Fruit fly (Drosophila melanogaster): ENCODE data around the gene CG1492.

CG1492 gene

dm6 chrX:12032136-12032682 is 20.2 kb upstream of the CG1492 start, which contains the start of gene Cyp318a1:
Gene Cyp318a1 (plus strand): TSS chrX:12032632.
- TF ChIP-seq CG7045 (GFP tag; optimal IDR thresholded peaks at IDR 0.05) (no peak), CG7101 (tag; optimal IDR thresholded peaks at IDR 0.05) (no peak), pad (GFP tag; optimal IDR thresholded peaks at IDR 0.05) (no peak), CG14711 (tag; optimal IDR thresholded peaks at IDR 0.05) (no peak), CG11617 (GFP tag; optimal IDR thresholded peaks at IDR 0.05) (no peak), CG5204 (GFP tag; optimal IDR thresholded peaks at IDR 0.05) (no peak), ovo (GFP tag; optimal IDR thresholded peaks at IDR 0.05) (no peak), toe (GFP tag; optimal IDR thresholded peaks at IDR 0.05) (no peak), kay (GFP tag; ENCODE audit: borderline replicate concordance) (no peak), Mnt (GFP tag; optimal IDR thresholded peaks at IDR 0.05) (no peak), CG33017 (tag; optimal IDR thresholded peaks at IDR 0.05) (no peak), bab1 (GFP tag; optimal IDR thresholded peaks at IDR 0.05) (no peak), tj (GFP tag; optimal IDR thresholded peaks at IDR 0.05) (no peak), Crg-1 (GFP tag; optimal IDR thresholded peaks at IDR 0.05) (no peak), CG12768 (GFP tag; optimal IDR thresholded peaks at IDR 0.05) (no peak), CG1620 (GFP tag; optimal IDR thresholded peaks at IDR 0.05) (no peak), cic (GFP tag; optimal IDR thresholded peaks at IDR 0.05) (no peak)

- TF ChIP-seq Mnt (GFP tag; optimal IDR thresholded peaks at IDR 0.05) = no peak
- TF ChIP-seq CG14711 (tag; optimal IDR thresholded peaks at IDR 0.05) = peak; percentile 48
- TF ChIP-seq CG7101 (tag; optimal IDR thresholded peaks at IDR 0.05) = peak; percentile 56
- no peak for TF ChIP-seq ovo (GFP tag; optimal IDR thresholded peaks at IDR 0.05)
- TF ChIP-seq CG7045 (GFP tag; optimal IDR thresholded peaks at IDR 0.05) = no peak
- no peak for TF ChIP-seq CG11617 (GFP tag; optimal IDR thresholded peaks at IDR 0.05)
- TF ChIP-seq cic (GFP tag; optimal IDR thresholded peaks at IDR 0.05) = no peak
- peak; percentile 60 for TF ChIP-seq CG33017 (tag; optimal IDR thresholded peaks at IDR 0.05)
- TF ChIP-seq Crg-1 (GFP tag; optimal IDR thresholded peaks at IDR 0.05) = no peak
- no peak for TF ChIP-seq kay (GFP tag; ENCODE audit: borderline replicate concordance)
Measured at dm6 chrX:12031400-12031799, 19.4 kb upstream of the CG1492 start, which contains the start of gene Cyp311a1. Gene Cyp311a1 (minus strand): TSS chrX:12031465.

- TF ChIP-seq CG33017 (tag; optimal IDR thresholded peaks at IDR 0.05) (no peak), Hr96 (GFP tag; optimal IDR thresholded peaks at IDR 0.05) (no peak), CG5204 (GFP tag; optimal IDR thresholded peaks at IDR 0.05) (no peak), CG7045 (GFP tag; optimal IDR thresholded peaks at IDR 0.05) (no peak), bab1 (GFP tag; optimal IDR thresholded peaks at IDR 0.05) (peak; percentile 38), CG11617 (GFP tag; optimal IDR thresholded peaks at IDR 0.05) (no peak), Mnt (GFP tag; optimal IDR thresholded peaks at IDR 0.05) (peak; percentile 74), cnc (optimal IDR thresholded peaks at IDR 0.05) (no peak), CG1620 (GFP tag; optimal IDR thresholded peaks at IDR 0.05) (no peak), CG14711 (tag; optimal IDR thresholded peaks at IDR 0.05) (no peak), Crg-1 (GFP tag; optimal IDR thresholded peaks at IDR 0.05) (no peak), ovo (GFP tag; optimal IDR thresholded peaks at IDR 0.05) (no peak)
Measured at dm6 chrX:12028825-12029514, 17.0 kb upstream of the CG1492 start, which contains the start of gene Usp7. Gene Usp7 (minus strand): TSS chrX:12029032.

dm6 chrX:12021750-12022149 is 9.7 kb upstream of the CG1492 start:
- no peak for TF ChIP-seq cic (GFP tag; optimal IDR thresholded peaks at IDR 0.05)
- no peak for TF ChIP-seq CG5204 (GFP tag; optimal IDR thresholded peaks at IDR 0.05)
- no peak for TF ChIP-seq CG7045 (GFP tag; optimal IDR thresholded peaks at IDR 0.05)
- no peak for TF ChIP-seq Hr96 (GFP tag; optimal IDR thresholded peaks at IDR 0.05)
- no peak for TF ChIP-seq CG7101 (tag; optimal IDR thresholded peaks at IDR 0.05)

dm6 chrX:12020857-12021256 is 8.8 kb upstream of the CG1492 start, which contains the start of gene Tango4:
Gene Tango4 (plus strand): TSS chrX:12021068.
- TF ChIP-seq CG12768 (GFP tag; optimal IDR thresholded peaks at IDR 0.05) (no peak), toe (GFP tag; optimal IDR thresholded peaks at IDR 0.05) (no peak), tj (GFP tag; optimal IDR thresholded peaks at IDR 0.05) (no peak), bab1 (GFP tag; optimal IDR thresholded peaks at IDR 0.05) (no peak), CG7101 (tag; optimal IDR thresholded peaks at IDR 0.05) (no peak), CG14711 (tag; optimal IDR thresholded peaks at IDR 0.05) (no peak), ovo (GFP tag; optimal IDR thresholded peaks at IDR 0.05) (no peak), CG33017 (tag; optimal IDR thresholded peaks at IDR 0.05) (no peak), Crg-1 (GFP tag; optimal IDR thresholded peaks at IDR 0.05) (no peak), Mnt (GFP tag; optimal IDR thresholded peaks at IDR 0.05) (no peak), CG1620 (GFP tag; optimal IDR thresholded peaks at IDR 0.05) (no peak), cic (GFP tag; optimal IDR thresholded peaks at IDR 0.05) (no peak), CG7045 (GFP tag; optimal IDR thresholded peaks at IDR 0.05) (no peak), Hr96 (GFP tag; optimal IDR thresholded peaks at IDR 0.05) (no peak), kay (GFP tag; ENCODE audit: borderline replicate concordance) (no peak), cnc (optimal IDR thresholded peaks at IDR 0.05) (no peak)

dm6 chrX:12018440-12019101 is 6.6 kb upstream of the CG1492 start, which contains the start of gene Lsm12a:
Gene Lsm12a (plus strand): TSS chrX:12018640.
- TF ChIP-seq Hr96 (GFP tag; optimal IDR thresholded peaks at IDR 0.05) (no peak), toe (GFP tag; optimal IDR thresholded peaks at IDR 0.05) (no peak), CG11617 (GFP tag; optimal IDR thresholded peaks at IDR 0.05) (no peak), CG7101 (tag; optimal IDR thresholded peaks at IDR 0.05) (no peak), bab1 (GFP tag; optimal IDR thresholded peaks at IDR 0.05) (peak; percentile 4), CG12768 (GFP tag; optimal IDR thresholded peaks at IDR 0.05) (no peak), CG7045 (GFP tag; optimal IDR thresholded peaks at IDR 0.05) (no peak), Mnt (GFP tag; optimal IDR thresholded peaks at IDR 0.05) (peak; percentile 31), pad (GFP tag; optimal IDR thresholded peaks at IDR 0.05) (no peak), CG5204 (GFP tag; optimal IDR thresholded peaks at IDR 0.05) (no peak), Clk (GFP tag; optimal IDR thresholded peaks at IDR 0.05) (no peak), CG33017 (tag; optimal IDR thresholded peaks at IDR 0.05) (no peak)
